Fruit fly (Drosophila melanogaster): Measurements from ENCODE around the gene nbs.

- TF ChIP-seq CTCF (optimal IDR thresholded peaks at IDR 0.05) (peak in 1 of 2 experiments; percentile 25), CG8478 (optimal IDR thresholded peaks at IDR 0.05) (no peak)
These were observed 6.9 kb upstream of the nbs start, which contains the start of gene ATPsynB for dm6 chr3L:9729795-9730421.
